Worm (Caenorhabditis elegans): ENCODE measurements around the gene C44C10.3.
A peak's percentile ranks its signal among the peaks of the same experiment; 100 is the strongest.

Gene C44C10.3

ce11 chrX:11690014-11690591 lies 12.2 kb upstream of the C44C10.3 start, which contains the start of the genes C44C10.10 and C44C10.5:
Gene C44C10.10 (plus strand): TSS chrX:11690314.
Gene C44C10.5 (plus strand): TSS chrX:11690541.
- no peak for TF ChIP-seq aly-2 (tag; optimal IDR thresholded peaks at IDR 0.05)
- TF ChIP-seq nhr-77 (tag; optimal IDR thresholded peaks at IDR 0.05) = no peak
- no peak for TF ChIP-seq ama-1 (optimal IDR thresholded peaks at IDR 0.05)
- TF ChIP-seq nhr-25 (tag; optimal IDR thresholded peaks at IDR 0.05) = no peak
- TF ChIP-seq crh-2 (tag; optimal IDR thresholded peaks at IDR 0.05) = no peak
- no peak for TF ChIP-seq R02D3.7 (tag; optimal IDR thresholded peaks at IDR 0.05)
- no peak for TF ChIP-seq F13H6.1 (tag; optimal IDR thresholded peaks at IDR 0.05)

- peak; percentile 62 for TF ChIP-seq nhr-129 (tag; optimal IDR thresholded peaks at IDR 0.05)
- no peak for TF ChIP-seq nhr-237 (tag; optimal IDR thresholded peaks at IDR 0.05)
- peak; percentile 64 for TF ChIP-seq C34F6.9 (tag; optimal IDR thresholded peaks at IDR 0.05)
- TF ChIP-seq crh-2 (tag; optimal IDR thresholded peaks at IDR 0.05) = peak; percentile 31
- peak; percentile 67 for TF ChIP-seq sma-9 (GFP tag; optimal IDR thresholded peaks at IDR 0.05)
- no peak for TF ChIP-seq sma-9 (tag; optimal IDR thresholded peaks at IDR 0.05)
- TF ChIP-seq fos-1 (tag; optimal IDR thresholded peaks at IDR 0.05) = peak; percentile 73
- TF ChIP-seq ztf-11 (tag; optimal IDR thresholded peaks at IDR 0.05) = no peak
- TF ChIP-seq lin-39 (tag; optimal IDR thresholded peaks at IDR 0.05) = no peak
- no peak for TF ChIP-seq R02D3.7 (tag; optimal IDR thresholded peaks at IDR 0.05)
- no peak for TF ChIP-seq ceh-82 (tag; optimal IDR thresholded peaks at IDR 0.05)
Observed at ce11 chrX:11693092-11693491, 9.2 kb upstream of the C44C10.3 start, which contains the start of gene smcl-1. Gene smcl-1 (plus strand): TSS chrX:11693464.

- TF ChIP-seq unc-39 (tag; optimal IDR thresholded peaks at IDR 0.05) (no peak), ztf-4 (tag; optimal IDR thresholded peaks at IDR 0.05) (no peak), alr-1 (tag; optimal IDR thresholded peaks at IDR 0.05) (no peak)
Observed at ce11 chrX:11696696-11697095, 5.6 kb upstream of the C44C10.3 start, which contains the start of gene C44C10.12. Gene C44C10.12 (plus strand): TSS chrX:11696996.

ce11 chrX:11700263-11700662 lies 2.1 kb upstream of the C44C10.3 start, which contains the start of gene C44C10.15:
Gene C44C10.15 (minus strand): TSS chrX:11700363.
- TF ChIP-seq mab-5 (tag; optimal IDR thresholded peaks at IDR 0.05) = no peak
- no peak for TF ChIP-seq nhr-237 (tag; optimal IDR thresholded peaks at IDR 0.05)
- TF ChIP-seq dmd-4 (tag; optimal IDR thresholded peaks at IDR 0.05) = no peak
- TF ChIP-seq nhr-12 (tag; optimal IDR thresholded peaks at IDR 0.05) = no peak
- no peak for TF ChIP-seq lin-39 (tag; optimal IDR thresholded peaks at IDR 0.05)
- TF ChIP-seq unc-39 (tag; optimal IDR thresholded peaks at IDR 0.05) = no peak
- TF ChIP-seq mbf-1 (tag; optimal IDR thresholded peaks at IDR 0.05) = no peak
- no peak for TF ChIP-seq nhr-23 (tag; optimal IDR thresholded peaks at IDR 0.05)
- no peak for TF ChIP-seq gmeb-1 (tag; optimal IDR thresholded peaks at IDR 0.05)
- no peak for TF ChIP-seq R02D3.7 (tag; optimal IDR thresholded peaks at IDR 0.05)
- TF ChIP-seq sem-4 (tag; optimal IDR thresholded peaks at IDR 0.05) = no peak
- no peak for TF ChIP-seq blmp-1 (tag; optimal IDR thresholded peaks at IDR 0.05; ENCODE audit: insufficient read depth)
- TF ChIP-seq zag-1 (tag; optimal IDR thresholded peaks at IDR 0.05) = no peak
- TF ChIP-seq ceh-16 (tag; optimal IDR thresholded peaks at IDR 0.05) = no peak
- no peak for TF ChIP-seq crh-2 (tag; optimal IDR thresholded peaks at IDR 0.05)
- no peak for TF ChIP-seq unc-62 (GFP tag; optimal IDR thresholded peaks at IDR 0.05)
- TF ChIP-seq sma-3 (GFP tag; optimal IDR thresholded peaks at IDR 0.05) = no peak
- no peak for TF ChIP-seq Y55F3AM.14 (GFP tag; optimal IDR thresholded peaks at IDR 0.05)
- TF ChIP-seq unc-55 (GFP tag; optimal IDR thresholded peaks at IDR 0.05) = no peak
- no peak for TF ChIP-seq fos-1 (tag; optimal IDR thresholded peaks at IDR 0.05)

- TF ChIP-seq C34F6.9 (tag; optimal IDR thresholded peaks at IDR 0.05) (peak; percentile 14), elt-3 (tag; optimal IDR thresholded peaks at IDR 0.05) (no peak), nhr-77 (tag; optimal IDR thresholded peaks at IDR 0.05) (no peak), R02D3.7 (tag; optimal IDR thresholded peaks at IDR 0.05) (no peak), unc-55 (GFP tag; optimal IDR thresholded peaks at IDR 0.05) (peak; percentile 57), fos-1 (tag; optimal IDR thresholded peaks at IDR 0.05) (peak; percentile 89), ceh-82 (tag; optimal IDR thresholded peaks at IDR 0.05) (no peak), ztf-1 (GFP tag; conservative IDR thresholded peaks at IDR 0.05) (no peak), nhr-6 (tag; optimal IDR thresholded peaks at IDR 0.05) (no peak), F13H6.1 (tag; optimal IDR thresholded peaks at IDR 0.05) (peak; percentile 17), lin-13 (GFP tag; optimal IDR thresholded peaks at IDR 0.05) (peak; percentile 5), egl-27 (tag; optimal IDR thresholded peaks at IDR 0.05) (peak; percentile 19), nhr-12 (tag; optimal IDR thresholded peaks at IDR 0.05) (no peak), nhr-237 (tag; optimal IDR thresholded peaks at IDR 0.05) (no peak), zag-1 (tag; optimal IDR thresholded peaks at IDR 0.05) (peak; percentile 5), sma-9 (GFP tag; optimal IDR thresholded peaks at IDR 0.05) (peak; percentile 53), sma-9 (tag; optimal IDR thresholded peaks at IDR 0.05) (no peak), nhr-21 (tag; optimal IDR thresholded peaks at IDR 0.05) (peak; percentile 60), elt-1 (tag; optimal IDR thresholded peaks at IDR 0.05) (no peak), mdl-1 (tag; optimal IDR thresholded peaks at IDR 0.05) (peak in 1 of 2 experiments; percentile 63), crh-2 (tag; optimal IDR thresholded peaks at IDR 0.05) (peak; percentile 86), sem-4 (tag; optimal IDR thresholded peaks at IDR 0.05) (no peak)
Observed at ce11 chrX:11710229-11710628, 7.9 kb downstream of the C44C10.3 start, which contains the start of gene C44C10.11. Gene C44C10.11 (minus strand): TSS chrX:11710343.

All from whole organism, L2 larva.